Fruit fly (Drosophila melanogaster) whole organism, prepupa: ENCODE measurements around the gene CG43255.

ENCODE experiments used
- Blimp-1 ChIP-seq: fragments of 200-800 bp; sonication (Bioruptor generic); optimal IDR thresholded peaks from 3 replicates; lab custom pipeline; 2017; ENCODE audit warnings: missing biosample characterization, missing genetic modification characterization, mild to moderate bottlenecking, moderate library complexity, missing genetic modification reagents
- CG10631 ChIP-seq: fragments of 200-800 bp; sonication (Bioruptor generic); optimal IDR thresholded peaks from 2 replicates; lab custom pipeline; 2016; ENCODE audit warnings: missing biosample characterization, missing genetic modification characterization
- CG10669 ChIP-seq: fragments of 200-800 bp; sonication (Bioruptor generic); optimal IDR thresholded peaks from 3 replicates; lab custom pipeline; 2018; ENCODE audit warnings: missing biosample characterization, mild to moderate bottlenecking, missing genetic modification characterization, moderate library complexity
- CG11294 ChIP-seq: fragments of 200-800 bp; sonication (Bioruptor generic); IDR thresholded peaks from 2 replicates; pipeline ENCODE4 v1.3.6; 2022; ENCODE audit warnings: missing biosample characterization, missing genetic modification characterization
- CG11762 ChIP-seq: fragments of 200-800 bp; sonication (Bioruptor generic); optimal IDR thresholded peaks from 3 replicates; lab custom pipeline; 2016; ENCODE audit warnings: missing biosample characterization, missing genetic modification characterization; ENCODE audit not compliant: insufficient read depth
- CG11902 ChIP-seq: fragments of 200-800 bp; sonication (Bioruptor generic); optimal IDR thresholded peaks from 3 replicates; lab custom pipeline; 2016; ENCODE audit warnings: missing biosample characterization, missing genetic modification characterization
- CG15336 ChIP-seq: fragments of 200-800 bp; sonication (Bioruptor generic); IDR thresholded peaks from 2 replicates; pipeline ENCODE4 v1.3.6; 2022; ENCODE audit warnings: missing biosample characterization, missing genetic modification characterization
- CG1621 ChIP-seq: fragments of 200-800 bp; sonication (Bioruptor generic); optimal IDR thresholded peaks from 3 replicates; lab custom pipeline; 2018; ENCODE audit warnings: missing biosample characterization, mild to moderate bottlenecking, missing genetic modification characterization
- CG16779 ChIP-seq: fragments of 200-800 bp; sonication (Bioruptor generic); optimal IDR thresholded peaks from 3 replicates; lab custom pipeline; 2017; ENCODE audit warnings: missing biosample characterization, mild to moderate bottlenecking, missing genetic modification characterization
- CG3032 ChIP-seq: fragments of 200-800 bp; optimal IDR thresholded peaks from 2 replicates; lab custom pipeline; 2019; ENCODE audit warnings: missing biosample characterization, mild to moderate bottlenecking, missing genetic modification characterization, moderate library complexity
- CG32006 ChIP-seq: fragments of 200-800 bp; sonication (Bioruptor generic); optimal IDR thresholded peaks from 3 replicates; lab custom pipeline; 2017; ENCODE audit warnings: missing biosample characterization, mild to moderate bottlenecking, missing genetic modification characterization
- CG34406 ChIP-seq: fragments of 200-800 bp; sonication (Bioruptor generic); optimal IDR thresholded peaks from 3 replicates; lab custom pipeline; 2016; ENCODE audit warnings: missing biosample characterization, missing genetic modification characterization
- CG3919 ChIP-seq: fragments of 200-800 bp; sonication (Bioruptor generic); optimal IDR thresholded peaks from 3 replicates; lab custom pipeline; 2016; ENCODE audit warnings: missing biosample characterization, missing genetic modification characterization
- CG4318 ChIP-seq: fragments of 200-800 bp; sonication (Bioruptor generic); optimal IDR thresholded peaks from 3 replicates; lab custom pipeline; 2017; ENCODE audit warnings: missing biosample characterization, mild to moderate bottlenecking, missing genetic modification characterization
- CG6163 ChIP-seq: fragments of 200-800 bp; sonication (Bioruptor generic); IDR thresholded peaks from 3 replicates; pipeline ENCODE4 v1.3.6; 2022; ENCODE audit warnings: missing biosample characterization, missing genetic modification characterization
- CG6808 ChIP-seq: fragments of 200-800 bp; sonication (Bioruptor generic); optimal IDR thresholded peaks from 3 replicates; lab custom pipeline; 2017; ENCODE audit warnings: missing biosample characterization, missing genetic modification characterization, mild to moderate bottlenecking, moderate library complexity, missing genetic modification reagents
- CG6854 ChIP-seq: fragments of 200-800 bp; sonication (Bioruptor generic); optimal IDR thresholded peaks from 2 replicates; lab custom pipeline; 2017; ENCODE audit warnings: missing biosample characterization, mild to moderate bottlenecking, missing genetic modification characterization
- CG8632 ChIP-seq: fragments of 200-800 bp; sonication (Bioruptor generic); optimal IDR thresholded peaks from 3 replicates; lab custom pipeline; 2016; ENCODE audit warnings: missing biosample characterization, missing genetic modification characterization
- CG9139 ChIP-seq: fragments of 200-800 bp; sonication (Bioruptor generic); optimal IDR thresholded peaks from 3 replicates; lab custom pipeline; 2017; ENCODE audit warnings: missing biosample characterization, mild to moderate bottlenecking, missing genetic modification characterization
- Eip75B ChIP-seq: fragments of 200-800 bp; sonication (Bioruptor generic); optimal IDR thresholded peaks from 3 replicates; lab custom pipeline; 2016; ENCODE audit warnings: missing biosample characterization, missing genetic modification characterization
- Eip78C ChIP-seq: fragments of 200-800 bp; sonication (Bioruptor generic); peaks from one replicate; lab custom pipeline; 2016; ENCODE audit warnings: missing biosample characterization, missing genetic modification characterization
- Eip93F ChIP-seq: fragments of 200-800 bp; sonication (Bioruptor generic); optimal IDR thresholded peaks from 2 replicates; lab custom pipeline; 2016; ENCODE audit warnings: missing biosample characterization, mild to moderate bottlenecking, missing genetic modification characterization
- Ets21C ChIP-seq: fragments of 200-800 bp; sonication (Bioruptor generic); optimal IDR thresholded peaks from 3 replicates; lab custom pipeline; 2016; ENCODE audit warnings: missing biosample characterization, missing genetic modification characterization
- Ets96B ChIP-seq: fragments of 200-800 bp; optimal IDR thresholded peaks from 2 replicates; lab custom pipeline; 2019; ENCODE audit warnings: missing biosample characterization, mild to moderate bottlenecking, missing genetic modification characterization, moderate library complexity
- Gug ChIP-seq: fragments of 200-800 bp; sonication (Bioruptor generic); IDR thresholded peaks from 2 replicates; pipeline ENCODE4 v1.3.6; 2022; ENCODE audit warnings: missing biosample characterization, missing genetic modification characterization
- Hr39 ChIP-seq: fragments of 200-800 bp; sonication (Bioruptor generic); optimal IDR thresholded peaks from 2 replicates; lab custom pipeline; 2016; ENCODE audit warnings: missing biosample characterization, missing genetic modification characterization
- Hr4 ChIP-seq: fragments of 200-800 bp; sonication (Bioruptor generic); optimal IDR thresholded peaks from 3 replicates; lab custom pipeline; 2016; ENCODE audit warnings: missing biosample characterization, missing genetic modification characterization
- Met ChIP-seq: fragments of 200-800 bp; sonication (Bioruptor generic); optimal IDR thresholded peaks from 3 replicates; lab custom pipeline; 2016; ENCODE audit warnings: missing biosample characterization, missing genetic modification characterization
- OdsH ChIP-seq: fragments of 200-800 bp; sonication (Bioruptor generic); optimal IDR thresholded peaks from 3 replicates; lab custom pipeline; 2016; ENCODE audit warnings: missing biosample characterization, missing genetic modification characterization
- Smox ChIP-seq: fragments of 200-800 bp; sonication (Bioruptor generic); optimal IDR thresholded peaks from 3 replicates; lab custom pipeline; 2016; ENCODE audit warnings: missing biosample characterization, missing genetic modification characterization
- Sox14 ChIP-seq: fragments of 200-800 bp; sonication (Bioruptor generic); optimal IDR thresholded peaks from 3 replicates; lab custom pipeline; 2016; ENCODE audit warnings: missing biosample characterization, missing genetic modification characterization
- Sox15 ChIP-seq: fragments of 200-800 bp; sonication (Bioruptor generic); optimal IDR thresholded peaks from 3 replicates; lab custom pipeline; 2016; ENCODE audit warnings: missing biosample characterization, missing genetic modification characterization
- achi ChIP-seq: fragments of 200-800 bp; sonication (Bioruptor generic); optimal IDR thresholded peaks from 3 replicates; lab custom pipeline; 2016; ENCODE audit warnings: missing biosample characterization, missing genetic modification characterization
- acj6 ChIP-seq: fragments of 200-800 bp; sonication (Bioruptor generic); optimal IDR thresholded peaks from 3 replicates; lab custom pipeline; 2016; ENCODE audit warnings: missing biosample characterization, missing genetic modification characterization
- cyc ChIP-seq: fragments of 200-800 bp; sonication (Bioruptor generic); optimal IDR thresholded peaks from 3 replicates; lab custom pipeline; 2016; ENCODE audit warnings: missing biosample characterization, missing genetic modification characterization
- dac ChIP-seq: fragments of 200-800 bp; sonication (Bioruptor generic); optimal IDR thresholded peaks from 2 replicates; lab custom pipeline; 2017; ENCODE audit warnings: missing biosample characterization, mild to moderate bottlenecking, missing genetic modification characterization
- dsx ChIP-seq: fragments of 200-800 bp; optimal IDR thresholded peaks from 3 replicates; lab custom pipeline; 2019; ENCODE audit warnings: missing biosample characterization, mild to moderate bottlenecking, missing genetic modification characterization, moderate library complexity; ENCODE audit not compliant: poor library complexity, severe bottlenecking
- eg ChIP-seq: fragments of 200-800 bp; sonication (Bioruptor generic); IDR thresholded peaks from 3 replicates; pipeline ENCODE4 v1.3.6; 2022; ENCODE audit warnings: missing biosample characterization, missing genetic modification characterization
- fd59A ChIP-seq: fragments of 200-800 bp; sonication (Bioruptor generic); optimal IDR thresholded peaks from 2 replicates; lab custom pipeline; 2017; ENCODE audit warnings: missing biosample characterization, mild to moderate bottlenecking, missing genetic modification characterization, missing genetic modification reagents
- fd85E ChIP-seq: fragments of 200-800 bp; sonication (Bioruptor generic); optimal IDR thresholded peaks from 3 replicates; lab custom pipeline; 2016; ENCODE audit warnings: missing biosample characterization, missing genetic modification characterization
- fkh ChIP-seq: fragments of 200-800 bp; sonication (Bioruptor generic); optimal IDR thresholded peaks from 3 replicates; lab custom pipeline; 2017; ENCODE audit warnings: missing biosample characterization, mild to moderate bottlenecking, missing genetic modification characterization, moderate library complexity
- lz ChIP-seq: fragments of 200-800 bp; sonication (Bioruptor generic); optimal IDR thresholded peaks from 3 replicates; lab custom pipeline; 2016; ENCODE audit warnings: missing biosample characterization, missing genetic modification characterization
- net ChIP-seq: fragments of 200-800 bp; sonication (Bioruptor generic); optimal IDR thresholded peaks from 3 replicates; lab custom pipeline; 2016; ENCODE audit warnings: missing biosample characterization, missing genetic modification characterization
- salr ChIP-seq, 2 experiments: fragments of 200-800 bp; sonication (Bioruptor generic); optimal IDR thresholded peaks; 3 replicates each; lab custom pipeline; 2016 to 2018; ENCODE audit warnings: missing biosample characterization in 2 of 2, missing genetic modification characterization in 2 of 2, mild to moderate bottlenecking in 1 of 2
- spab ChIP-seq: fragments of 200-800 bp; sonication (Bioruptor generic); optimal IDR thresholded peaks from 2 replicates; lab custom pipeline; 2017; ENCODE audit warnings: missing biosample characterization, mild to moderate bottlenecking, missing genetic modification characterization, missing genetic modification reagents
- ss ChIP-seq, 2 experiments: fragments of 200-800 bp; sonication (Bioruptor generic); optimal IDR thresholded peaks; 2 replicates in 1 of 2; 3 replicates in 1 of 2; lab custom pipeline; 2017 to 2018; ENCODE audit warnings: mild to moderate bottlenecking in 2 of 2, missing biosample characterization in 2 of 2, missing genetic modification characterization in 2 of 2, moderate library complexity in 1 of 2
- topi ChIP-seq: fragments of 200-800 bp; sonication (Bioruptor generic); optimal IDR thresholded peaks from 3 replicates; lab custom pipeline; 2016; ENCODE audit warnings: missing biosample characterization, missing genetic modification characterization

Gene CG43255

dm6 chrX:8895413-8895812 is 28.3 kb upstream of the CG43255 start (continued):
- TF ChIP-seq CG6163 (GFP tag; lab: Robert Waterston, UW) = 0 out of 3 replicates have a peak, but pooled peaks have one; percentile 7
- TF ChIP-seq Ets21C = peak; percentile 35
- no peak for TF ChIP-seq net (GFP tag; lab: Kevin White, UChicago)
- no peak for TF ChIP-seq spab (GFP tag; lab: Kevin White, UChicago)
- TF ChIP-seq Met = peak; percentile 6
- no peak for TF ChIP-seq fkh (GFP tag; lab: Kevin White, UChicago)
- peak; percentile 34 for TF ChIP-seq CG32006 (GFP tag; lab: Kevin White, UChicago)
- TF ChIP-seq Blimp-1 (GFP tag; lab: Kevin White, UChicago) = no peak
- peak; percentile 36 for TF ChIP-seq topi (GFP tag; lab: Kevin White, UChicago)
- no peak for TF ChIP-seq dac (GFP tag; lab: Kevin White, UChicago)
- TF ChIP-seq Smox (GFP tag; lab: Kevin White, UChicago) = peak; percentile 27
- TF ChIP-seq Ets96B = no peak
- peak; percentile 26 for TF ChIP-seq OdsH
- TF ChIP-seq Eip75B (GFP tag; lab: Kevin White, UChicago) = peak; percentile 37
- peak; percentile 19 for TF ChIP-seq Sox14
- peak; percentile 19 for TF ChIP-seq Hr4 (GFP tag; lab: Kevin White, UChicago)

dm6 chrX:8896080-8896479 is 27.7 kb upstream of the CG43255 start:
- TF ChIP-seq CG6808 (GFP tag; lab: Kevin White, UChicago) = peak; percentile 85
- TF ChIP-seq CG6854 (GFP tag; lab: Kevin White, UChicago) = peak; percentile 87
- peak; percentile 95 for TF ChIP-seq OdsH
- peak; percentile 67 for TF ChIP-seq Ets21C
- TF ChIP-seq spab (GFP tag; lab: Kevin White, UChicago) = peak; percentile 83
- peak; percentile 84 for TF ChIP-seq Hr39 (GFP tag; lab: Kevin White, UChicago)
- TF ChIP-seq CG11762 (GFP tag; lab: Kevin White, UChicago) = peak; percentile 89
- TF ChIP-seq fd59A (GFP tag; lab: Kevin White, UChicago) = peak; percentile 85
- TF ChIP-seq fkh (GFP tag; lab: Kevin White, UChicago) = peak; percentile 79
- TF ChIP-seq ss (GFP tag; optimal IDR thresholded peaks at IDR 0.05; lab: Kevin White, UChicago) = peak; percentile 72 to 82
- TF ChIP-seq Met = peak; percentile 92
- peak; percentile 94 for TF ChIP-seq Hr4 (GFP tag; lab: Kevin White, UChicago)
- TF ChIP-seq fd85E (GFP tag; lab: Kevin White, UChicago) = peak; percentile 34
- peak; percentile 90 for TF ChIP-seq CG8632 (GFP tag; lab: Kevin White, UChicago)
- peak; percentile 97 for TF ChIP-seq CG15336 (GFP tag; lab: Robert Waterston, UW)
- TF ChIP-seq CG11902 = peak; percentile 89
- TF ChIP-seq achi (GFP tag; lab: Kevin White, UChicago) = peak; percentile 92
- TF ChIP-seq Gug (GFP tag; lab: Robert Waterston, UW) = peak; percentile 95
- peak; percentile 96 for TF ChIP-seq CG11294 (GFP tag; lab: Robert Waterston, UW)
- peak; percentile 76 to 85 for TF ChIP-seq salr (GFP tag; optimal IDR thresholded peaks at IDR 0.05; lab: Kevin White, UChicago)
- TF ChIP-seq CG4318 = peak; percentile 93
- TF ChIP-seq net (GFP tag; lab: Kevin White, UChicago) = peak; percentile 92
- peak; percentile 86 for TF ChIP-seq dsx (GFP tag; lab: Kevin White, UChicago)
- peak; percentile 91 for TF ChIP-seq dac (GFP tag; lab: Kevin White, UChicago)
- peak; percentile 88 for TF ChIP-seq Eip93F (GFP tag; lab: Kevin White, UChicago)
- TF ChIP-seq Eip78C (GFP tag; lab: Kevin White, UChicago) = peak; percentile 97
- TF ChIP-seq CG10631 = peak; percentile 92
- TF ChIP-seq CG3032 (tag; lab: Kevin White, UChicago) = peak; percentile 85
- peak; percentile 88 for TF ChIP-seq lz (GFP tag; lab: Kevin White, UChicago)
- peak; percentile 87 for TF ChIP-seq Sox15 (GFP tag; lab: Kevin White, UChicago)
- TF ChIP-seq Eip75B (GFP tag; lab: Kevin White, UChicago) = peak; percentile 85
- TF ChIP-seq CG6163 (GFP tag; lab: Robert Waterston, UW) = peak; percentile 97
- TF ChIP-seq CG34406 (GFP tag; lab: Kevin White, UChicago) = peak; percentile 93
- peak; percentile 83 for TF ChIP-seq CG16779 (tag; lab: Kevin White, UChicago)
- peak; percentile 86 for TF ChIP-seq CG10669
- peak; percentile 87 for TF ChIP-seq CG1621 (tag; lab: Kevin White, UChicago)
- peak; percentile 92 for TF ChIP-seq topi (GFP tag; lab: Kevin White, UChicago)
- TF ChIP-seq acj6 (GFP tag; lab: Kevin White, UChicago) = peak; percentile 93
- TF ChIP-seq CG3919 = peak; percentile 94
- TF ChIP-seq eg (GFP tag; lab: Robert Waterston, UW) = peak; percentile 98
- peak; percentile 89 for TF ChIP-seq cyc
- TF ChIP-seq CG9139 = peak; percentile 80
- peak; percentile 96 for TF ChIP-seq CG32006 (GFP tag; lab: Kevin White, UChicago)
